Fruit fly (Drosophila melanogaster) whole organism, embryonic: ENCODE measurements around the gene Ada1-2.

Experiments used
- Adf1 ChIP-seq: fragments of 200-800 bp; sonication (Bioruptor generic); IDR thresholded peaks from 2 replicates; pipeline ENCODE4 v1.3.6; 2022; ENCODE audit warnings: missing biosample characterization, missing genetic modification characterization
- B-H2 ChIP-seq: fragments of 200-800 bp; sonication (Bioruptor generic); optimal IDR thresholded peaks from 2 replicates; lab custom pipeline; 2018; ENCODE audit warnings: missing biosample characterization, mild to moderate bottlenecking, missing genetic modification characterization
- Blimp-1 ChIP-seq: fragments of 200-800 bp; sonication (Bioruptor generic); optimal IDR thresholded peaks from 3 replicates; lab custom pipeline; 2018; ENCODE audit warnings: missing biosample characterization, missing genetic modification characterization, mild to moderate bottlenecking, moderate library complexity, missing genetic modification reagents
- CG13624 ChIP-seq: fragments of 200-800 bp; sonication (Bioruptor generic); optimal IDR thresholded peaks from 2 replicates; lab custom pipeline; 2016; ENCODE audit warnings: missing biosample characterization, missing genetic modification characterization
- CG18476 ChIP-seq: fragments of 200-800 bp; sonication (Bioruptor generic); optimal IDR thresholded peaks from 2 replicates; lab custom pipeline; 2016; ENCODE audit warnings: missing biosample characterization, mild to moderate bottlenecking, missing genetic modification characterization
- CG2129 ChIP-seq: fragments of 200-800 bp; sonication (Bioruptor generic); IDR thresholded peaks from 2 replicates; pipeline ENCODE4 v1.3.6; 2022; ENCODE audit warnings: missing biosample characterization, missing genetic modification characterization; ENCODE audit not compliant: partially characterized antibody
- CG30020 ChIP-seq: fragments of 200-800 bp; optimal IDR thresholded peaks from 2 replicates; lab custom pipeline; 2019; ENCODE audit warnings: missing biosample characterization, mild to moderate bottlenecking, missing genetic modification characterization, moderate library complexity
- CG31365 ChIP-seq: fragments of 200-800 bp; sonication (Bioruptor generic); optimal IDR thresholded peaks from 2 replicates; lab custom pipeline; 2018; ENCODE audit warnings: missing biosample characterization, mild to moderate bottlenecking, missing genetic modification characterization
- CG32767 ChIP-seq: fragments of 200-800 bp; sonication (Bioruptor generic); IDR thresholded peaks from 2 replicates; pipeline ENCODE4 v1.3.6; 2022; ENCODE audit warnings: missing biosample characterization, missing genetic modification characterization
- CG34376 ChIP-seq: fragments of 200-800 bp; sonication (Bioruptor generic); optimal IDR thresholded peaks from 2 replicates; lab custom pipeline; 2018; ENCODE audit warnings: missing biosample characterization, mild to moderate bottlenecking, missing genetic modification characterization
- CG3847 ChIP-seq: fragments of 200-800 bp; sonication (Bioruptor generic); IDR thresholded peaks from 2 replicates; pipeline ENCODE4 v1.3.6; 2022; ENCODE audit warnings: missing biosample characterization, missing genetic modification characterization
- CG5180 ChIP-seq: fragments of 200-800 bp; sonication (Bioruptor generic); optimal IDR thresholded peaks from 3 replicates; lab custom pipeline; 2017; ENCODE audit warnings: missing biosample characterization, missing genetic modification characterization, mild to moderate bottlenecking, moderate library complexity, missing genetic modification reagents
- CG5245 ChIP-seq: fragments of 200-800 bp; sonication (Bioruptor generic); optimal IDR thresholded peaks from 3 replicates; lab custom pipeline; 2016; ENCODE audit warnings: missing biosample characterization, missing genetic modification characterization
- CG5953 ChIP-seq: fragments of 200-800 bp; sonication (Bioruptor generic); IDR thresholded peaks from 2 replicates; pipeline ENCODE4 v1.3.6; 2022; ENCODE audit warnings: missing biosample characterization, missing genetic modification characterization
- CG6254 ChIP-seq: fragments of 200-800 bp; sonication (Bioruptor generic); optimal IDR thresholded peaks from 3 replicates; lab custom pipeline; 2017; ENCODE audit warnings: mild to moderate bottlenecking, missing biosample characterization, missing genetic modification reagents, missing genetic modification characterization
- CG7357 ChIP-seq: fragments of 200-800 bp; sonication (Bioruptor generic); IDR thresholded peaks from 3 replicates; pipeline ENCODE4 v1.3.6; 2022; ENCODE audit warnings: missing biosample characterization, missing genetic modification characterization
- CG8089 ChIP-seq: fragments of 200-800 bp; sonication (Bioruptor generic); optimal IDR thresholded peaks from 3 replicates; lab custom pipeline; 2016; ENCODE audit warnings: missing biosample characterization, missing genetic modification characterization
- CG8281 ChIP-seq: fragments of 200-800 bp; sonication (Bioruptor generic); optimal IDR thresholded peaks from 2 replicates; lab custom pipeline; 2018; ENCODE audit warnings: missing biosample characterization, mild to moderate bottlenecking, missing genetic modification characterization, moderate library complexity
- CG8765 ChIP-seq: fragments of 200-800 bp; sonication (Bioruptor generic); IDR thresholded peaks from 2 replicates; pipeline ENCODE4 v1.3.6; 2022; ENCODE audit warnings: missing biosample characterization, missing genetic modification characterization
- D19A ChIP-seq: fragments of 200-800 bp; optimal IDR thresholded peaks from 3 replicates; lab custom pipeline; 2019; ENCODE audit warnings: missing biosample characterization, mild to moderate bottlenecking, missing genetic modification characterization, moderate library complexity
- D19B ChIP-seq: fragments of 200-800 bp; sonication (Bioruptor generic); optimal IDR thresholded peaks from 2 replicates; lab custom pipeline; 2017; ENCODE audit warnings: missing biosample characterization, mild to moderate bottlenecking, missing genetic modification characterization
- Dip2 ChIP-seq: fragments of 200-800 bp; sonication (Bioruptor generic); IDR thresholded peaks from 2 replicates; pipeline ENCODE4 v1.3.6; 2022; ENCODE audit warnings: missing biosample characterization, missing genetic modification characterization
- E2f2 ChIP-seq: fragments of 200-800 bp; sonication (Bioruptor generic); IDR thresholded peaks from 2 replicates; pipeline ENCODE4 v1.3.6; 2022; ENCODE audit warnings: missing biosample characterization, missing genetic modification characterization
- Eip74EF ChIP-seq, 2 experiments: fragments of 200-800 bp in 1 of 2; fragments of >200 bp in 1 of 2; sonication (Bioruptor generic) in 1 of 2; optimal IDR thresholded peaks; 2 replicates each; lab custom pipeline; 2017 to 2019; ENCODE audit warnings: missing biosample characterization in 2 of 2, missing genetic modification characterization in 2 of 2, mild to moderate bottlenecking in 1 of 2, moderate library complexity in 1 of 2
- MBD-R2 ChIP-seq: fragments of 200-800 bp; sonication (Bioruptor generic); IDR thresholded peaks from 2 replicates; pipeline ENCODE4 v1.3.6; 2022; ENCODE audit warnings: missing biosample characterization, missing genetic modification characterization
- MESR4 ChIP-seq: fragments of 200-800 bp; sonication (Bioruptor generic); optimal IDR thresholded peaks from 2 replicates; lab custom pipeline; 2018; ENCODE audit warnings: missing biosample characterization, mild to moderate bottlenecking, missing genetic modification characterization, moderate library complexity
- Mad ChIP-seq: fragments of 200-800 bp; sonication (Bioruptor generic); optimal IDR thresholded peaks from 2 replicates; lab custom pipeline; 2016; ENCODE audit warnings: missing biosample characterization, missing genetic modification characterization
- Myb ChIP-seq: fragments of 200-800 bp; sonication (Bioruptor generic); optimal IDR thresholded peaks from 2 replicates; lab custom pipeline; 2016; ENCODE audit warnings: missing biosample characterization, missing genetic modification characterization
- Oaz ChIP-seq: fragments of 200-800 bp; sonication (Bioruptor generic); IDR thresholded peaks from 2 replicates; pipeline ENCODE4 v1.3.6; 2022; ENCODE audit warnings: missing biosample characterization, missing genetic modification characterization
- Rfx ChIP-seq: fragments of 200-800 bp; sonication (Bioruptor generic); IDR thresholded peaks from 2 replicates; pipeline ENCODE4 v1.3.6; 2022; ENCODE audit warnings: missing biosample characterization, missing genetic modification characterization
- Rx ChIP-seq: fragments of 200-800 bp; sonication (Bioruptor generic); IDR thresholded peaks from 2 replicates; pipeline ENCODE4 v1.3.6; 2022; ENCODE audit warnings: missing biosample characterization, missing genetic modification characterization
- Sox100B ChIP-seq: fragments of 200-800 bp; sonication (Bioruptor generic); optimal IDR thresholded peaks from 3 replicates; lab custom pipeline; 2018; ENCODE audit warnings: missing biosample characterization, mild to moderate bottlenecking, missing genetic modification characterization
- Sox102F ChIP-seq: fragments of 200-800 bp; sonication (Bioruptor generic); optimal IDR thresholded peaks from 2 replicates; lab custom pipeline; 2018; ENCODE audit warnings: missing biosample characterization, mild to moderate bottlenecking, missing genetic modification characterization, moderate library complexity
- TFAM ChIP-seq: fragments of 200-800 bp; sonication (Bioruptor generic); optimal IDR thresholded peaks from 2 replicates; lab custom pipeline; 2017; ENCODE audit warnings: missing biosample characterization, missing genetic modification characterization, inconsistent platforms
- Taf1 ChIP-seq: fragments of 200-800 bp; sonication (Bioruptor generic); IDR thresholded peaks from 2 replicates; pipeline ENCODE4 v1.3.6; 2022; ENCODE audit warnings: missing biosample characterization, missing genetic modification characterization
- Xbp1 ChIP-seq: fragments of 200-800 bp; sonication (Bioruptor generic); optimal IDR thresholded peaks from 3 replicates; lab custom pipeline; 2016; ENCODE audit warnings: missing biosample characterization, mild to moderate bottlenecking, missing genetic modification characterization
- ac ChIP-seq: fragments of 200-800 bp; sonication (Bioruptor generic); optimal IDR thresholded peaks from 3 replicates; lab custom pipeline; 2017; ENCODE audit warnings: missing biosample characterization, mild to moderate bottlenecking, missing genetic modification characterization
- bigmax ChIP-seq: fragments of 200-800 bp; sonication (Bioruptor generic); optimal IDR thresholded peaks from 2 replicates; lab custom pipeline; 2018; ENCODE audit warnings: missing biosample characterization, mild to moderate bottlenecking, missing genetic modification characterization
- btn ChIP-seq: fragments of 200-800 bp; sonication (Bioruptor generic); optimal IDR thresholded peaks from 2 replicates; lab custom pipeline; 2016; ENCODE audit warnings: missing biosample characterization, missing genetic modification characterization
- caup ChIP-seq: fragments of 200-800 bp; sonication (Bioruptor generic); optimal IDR thresholded peaks from 3 replicates; lab custom pipeline; 2017; ENCODE audit warnings: missing biosample characterization, mild to moderate bottlenecking, missing genetic modification characterization, moderate library complexity; ENCODE audit not compliant: severe bottlenecking
- danr ChIP-seq: fragments of 200-800 bp; sonication (Bioruptor generic); IDR thresholded peaks from 2 replicates; pipeline ENCODE4 v1.3.6; 2022; ENCODE audit warnings: missing biosample characterization, missing genetic modification characterization
- dm ChIP-seq: fragments of 200-800 bp; sonication (Bioruptor generic); optimal IDR thresholded peaks from 3 replicates; lab custom pipeline; 2016; ENCODE audit warnings: missing biosample characterization, missing genetic modification characterization
- esg ChIP-seq: fragments of 200-800 bp; sonication (Bioruptor generic); conservative IDR thresholded peaks from 2 replicates; pipeline ENCODE4 v1.3.6; 2022; ENCODE audit warnings: missing biosample characterization, missing genetic modification characterization
- ham ChIP-seq: fragments of 200-800 bp; sonication (Bioruptor generic); IDR thresholded peaks from 2 replicates; pipeline ENCODE4 v1.3.6; 2022; ENCODE audit warnings: missing biosample characterization, missing genetic modification characterization
- hb ChIP-seq: fragments of 200-800 bp; sonication (Bioruptor generic); IDR thresholded peaks from 3 replicates; pipeline ENCODE4 v1.3.6; 2022; ENCODE audit warnings: missing biosample characterization, missing genetic modification characterization; ENCODE audit not compliant: partially characterized antibody
- ind ChIP-seq: fragments of 200-800 bp; sonication (Bioruptor generic); optimal IDR thresholded peaks from 3 replicates; lab custom pipeline; 2016; ENCODE audit warnings: missing biosample characterization, missing genetic modification characterization
- inv ChIP-seq: fragments of 200-800 bp; sonication (Bioruptor generic); IDR thresholded peaks from 2 replicates; pipeline ENCODE4 v1.3.6; 2022; ENCODE audit warnings: missing biosample characterization, missing genetic modification characterization; ENCODE audit not compliant: partially characterized antibody
- kay ChIP-seq: fragments of 200-800 bp; sonication (Bioruptor generic); optimal IDR thresholded peaks from 2 replicates; lab custom pipeline; 2016; ENCODE audit warnings: missing biosample characterization, missing genetic modification characterization
- pb ChIP-seq: fragments of 200-800 bp; sonication (Bioruptor generic); optimal IDR thresholded peaks from 3 replicates; lab custom pipeline; 2016; ENCODE audit warnings: missing biosample characterization, missing genetic modification characterization
- sr ChIP-seq: fragments of 200-800 bp; sonication (Bioruptor generic); IDR thresholded peaks from 3 replicates; pipeline ENCODE4 v1.3.6; 2022; ENCODE audit warnings: missing biosample characterization, missing genetic modification characterization
- zfh2 ChIP-seq: fragments of 200-800 bp; sonication (Bioruptor generic); optimal IDR thresholded peaks from 2 replicates; lab custom pipeline; 2016; ENCODE audit warnings: missing biosample characterization, missing genetic modification characterization

Ada1-2 gene

dm6 chr2L:12007331-12007791, 14.7 kb downstream of the Ada1-2 start (continued):
- TF ChIP-seq CG8281 (tag; lab: Kevin White, UChicago), result no peak
- TF ChIP-seq CG5245 (GFP tag; lab: Kevin White, UChicago), result no peak
- TF ChIP-seq Blimp-1 (GFP tag; lab: Kevin White, UChicago), result peak; percentile 45
- peak; percentile 81 for TF ChIP-seq ac (GFP tag; lab: Kevin White, UChicago)
- no peak for TF ChIP-seq TFAM
- no peak for TF ChIP-seq CG2129 (GFP tag; lab: Robert Waterston, UW)
- TF ChIP-seq CG8765 (GFP tag; lab: Robert Waterston, UW), result no peak
- TF ChIP-seq CG6254 (GFP tag; lab: Kevin White, UChicago), result peak; percentile 92
- peak; percentile 45 for TF ChIP-seq caup (GFP tag; lab: Kevin White, UChicago)
- no peak for TF ChIP-seq danr
- no peak for TF ChIP-seq ind (GFP tag; lab: Kevin White, UChicago)
- TF ChIP-seq Sox100B (GFP tag; lab: Kevin White, UChicago), result peak; percentile 35
- TF ChIP-seq CG32767 (GFP tag; lab: Robert Waterston, UW), result no peak
- no peak for TF ChIP-seq CG3847
- peak; percentile 66 for TF ChIP-seq CG8089 (GFP tag; lab: Kevin White, UChicago)
- no peak for TF ChIP-seq CG7357 (GFP tag; lab: Robert Waterston, UW)
- TF ChIP-seq Xbp1 (GFP tag; lab: Kevin White, UChicago), result peak; percentile 33
- TF ChIP-seq dm (GFP tag; lab: Kevin White, UChicago), result peak; percentile 46
- peak; percentile 16 for TF ChIP-seq D19A (tag; lab: Kevin White, UChicago)
- no peak for TF ChIP-seq Oaz (GFP tag; lab: Robert Waterston, UW)
- TF ChIP-seq ham, result no peak
- TF ChIP-seq Adf1 (GFP tag; lab: Robert Waterston, UW), result no peak
- no peak for TF ChIP-seq Rfx
- TF ChIP-seq kay (GFP tag; lab: Kevin White, UChicago), result peak; percentile 89
- peak; percentile 87 for TF ChIP-seq pb (GFP tag; lab: Kevin White, UChicago)
- TF ChIP-seq hb (GFP tag; lab: Robert Waterston, UW), result no peak
- TF ChIP-seq zfh2, result no peak
- TF ChIP-seq Myb, result peak; percentile 89
- TF ChIP-seq Mad (GFP tag; lab: Kevin White, UChicago), result peak; percentile 65
- no peak for TF ChIP-seq Taf1
- no peak for TF ChIP-seq D19B (GFP tag; lab: Kevin White, UChicago)
- no peak for TF ChIP-seq inv (GFP tag; lab: Robert Waterston, UW)
- TF ChIP-seq E2f2 (GFP tag; lab: Robert Waterston, UW), result no peak
- peak; percentile 92 for TF ChIP-seq B-H2 (GFP tag; lab: Kevin White, UChicago)
- TF ChIP-seq sr (GFP tag; lab: Robert Waterston, UW), result no peak
- peak; percentile 62 for TF ChIP-seq btn (GFP tag; lab: Kevin White, UChicago)
- no peak for TF ChIP-seq CG18476
- TF ChIP-seq Sox102F, result no peak
- no peak for TF ChIP-seq CG30020
- peak; percentile 74 for TF ChIP-seq CG13624 (GFP tag; lab: Kevin White, UChicago)
- no peak for TF ChIP-seq Dip2 (GFP tag; lab: Robert Waterston, UW)
- no peak for TF ChIP-seq bigmax
- peak; percentile 98 for TF ChIP-seq CG34376 (GFP tag; lab: Kevin White, UChicago)
- TF ChIP-seq Eip74EF (GFP tag; optimal IDR thresholded peaks at IDR 0.05; lab: Kevin White, UChicago), result peak in 1 of 2 experiments; percentile 89
- peak; percentile 67 for TF ChIP-seq CG31365 (tag; lab: Kevin White, UChicago)
- no peak for TF ChIP-seq MBD-R2
- no peak for TF ChIP-seq Rx (GFP tag; lab: Robert Waterston, UW)
- no peak for TF ChIP-seq esg (GFP tag; lab: Robert Waterston, UW)
- peak; percentile 94 for TF ChIP-seq CG5180 (GFP tag; lab: Kevin White, UChicago)
- no peak for TF ChIP-seq CG5953 (GFP tag; lab: Robert Waterston, UW)
- peak; percentile 32 for TF ChIP-seq MESR4
